Worm (Caenorhabditis elegans) whole organism, young adult: ENCODE measurements around the gene T27E4.7.

Source experiments
- B0261.1 ChIP-seq: sonication (generic microtip); optimal IDR thresholded peaks from 2 replicates; lab custom pipeline; 2016; ENCODE audit warnings: mild to moderate bottlenecking, missing genetic modification characterization, moderate library complexity, missing compliant biosample characterization
- B0336.3 ChIP-seq: fragments of 200-800 bp; sonication (Bioruptor generic); IDR thresholded peaks from 2 replicates; pipeline ENCODE4 v1.3.6; 2022; ENCODE audit warnings: missing genetic modification characterization, missing compliant biosample characterization
- F49E8.2 ChIP-seq: sonication (generic microtip); optimal IDR thresholded peaks from 3 replicates; lab custom pipeline; 2017; ENCODE audit warnings: missing genetic modification characterization, mild to moderate bottlenecking, missing compliant biosample characterization, antibody characterized with exemption, moderate library complexity; ENCODE audit not compliant: insufficient read depth
- F57A8.1 ChIP-seq: fragments of 200-800 bp; sonication (Bioruptor generic); optimal IDR thresholded peaks from 2 replicates; lab custom pipeline; 2018; ENCODE audit warnings: mild to moderate bottlenecking, missing genetic modification characterization, moderate library complexity, missing compliant biosample characterization
- K11D2.4 ChIP-seq: fragments of 200-800 bp; sonication (Bioruptor generic); IDR thresholded peaks from 2 replicates; pipeline ENCODE4 v1.3.6; 2022; ENCODE audit warnings: missing genetic modification reagents, missing genetic modification characterization, missing compliant biosample characterization
- T26A5.8 ChIP-seq: sonication (generic microtip); optimal IDR thresholded peaks from 2 replicates; lab custom pipeline; 2016; ENCODE audit warnings: missing genetic modification characterization, missing compliant biosample characterization
- Y53F4B.3 ChIP-seq: fragments of 200-800 bp; sonication (Bioruptor generic); IDR thresholded peaks from 2 replicates; pipeline ENCODE4 v1.3.6; 2022; ENCODE audit warnings: missing genetic modification reagents, missing genetic modification characterization, missing compliant biosample characterization
- ama-1 ChIP-seq, 3 experiments: fragments of 150-350 bp in 1 of 3; sonication (generic microtip) in 2 of 3; optimal IDR thresholded peaks; 2 replicates each; lab custom pipeline; 2014 to 2018; ENCODE audit warnings: missing biosample characterization in 2 of 3, missing genetic modification characterization in 2 of 3, missing genetic modification reagents in 2 of 3
- atf-7 ChIP-seq: sonication (generic microtip); optimal IDR thresholded peaks from 2 replicates; lab custom pipeline; 2017; ENCODE audit warnings: mild to moderate bottlenecking, missing genetic modification characterization, missing compliant biosample characterization
- athp-1 ChIP-seq: sonication (generic microtip); optimal IDR thresholded peaks from 2 replicates; lab custom pipeline; 2017; ENCODE audit warnings: mild to moderate bottlenecking, missing genetic modification characterization, missing compliant biosample characterization
- attf-3 ChIP-seq: fragments of 200-800 bp; sonication (Bioruptor generic); conservative IDR thresholded peaks from 2 replicates; pipeline ENCODE4 v1.3.6; 2022; ENCODE audit warnings: missing genetic modification reagents, missing genetic modification characterization, missing compliant biosample characterization
- ccch-3 ChIP-seq: fragments of 200-800 bp; sonication (Bioruptor generic); optimal IDR thresholded peaks from 2 replicates; lab custom pipeline; 2018; ENCODE audit warnings: mild to moderate bottlenecking, missing genetic modification characterization, missing compliant biosample characterization
- ceh-100 ChIP-seq: fragments of 200-800 bp; sonication (Bioruptor generic); IDR thresholded peaks from 2 replicates; pipeline ENCODE4 v1.3.6; 2022; ENCODE audit warnings: missing genetic modification reagents, missing genetic modification characterization, missing compliant biosample characterization
- chd-7 ChIP-seq: sonication (generic microtip); optimal IDR thresholded peaks from 2 replicates; lab custom pipeline; 2016; ENCODE audit warnings: mild to moderate bottlenecking, missing genetic modification characterization, moderate library complexity, missing compliant biosample characterization
- dpff-1 ChIP-seq: sonication (generic microtip); optimal IDR thresholded peaks from 2 replicates; lab custom pipeline; 2017; ENCODE audit warnings: mild to moderate bottlenecking, missing genetic modification characterization, missing compliant biosample characterization
- egl-18 ChIP-seq: fragments of 200-800 bp; sonication (Bioruptor generic); IDR thresholded peaks from 2 replicates; pipeline ENCODE4 v1.3.6; 2022; ENCODE audit warnings: missing genetic modification reagents, missing genetic modification characterization, missing compliant biosample characterization
- him-1 ChIP-seq: sonication (generic microtip); optimal IDR thresholded peaks from 2 replicates; lab custom pipeline; 2016; ENCODE audit warnings: missing genotype, missing genetic modification reagents, missing genetic modification characterization, missing compliant biosample characterization
- hlh-26 ChIP-seq: fragments of 200-800 bp; sonication (Bioruptor generic); conservative IDR thresholded peaks from 2 replicates; pipeline ENCODE4 v1.3.6; 2022; ENCODE audit warnings: missing genetic modification reagents, missing genetic modification characterization, missing compliant biosample characterization
- lin-40 ChIP-seq: sonication (generic microtip); optimal IDR thresholded peaks from 2 replicates; lab custom pipeline; 2016; ENCODE audit warnings: missing genetic modification characterization, mild to moderate bottlenecking, missing compliant biosample characterization, missing genotype, missing genetic modification reagents
- lsy-27 ChIP-seq: sonication (generic microtip); optimal IDR thresholded peaks from 2 replicates; lab custom pipeline; 2017; ENCODE audit warnings: missing genetic modification characterization, mild to moderate bottlenecking, missing compliant biosample characterization, antibody characterized with exemption, missing genotype, borderline replicate concordance; ENCODE audit not compliant: insufficient read depth
- madf-8 ChIP-seq: fragments of 200-800 bp; sonication (Bioruptor generic); conservative IDR thresholded peaks from 2 replicates; pipeline ENCODE4 v1.3.6; 2022; ENCODE audit warnings: missing genetic modification reagents, missing genetic modification characterization, missing compliant biosample characterization
- mcd-1 ChIP-seq: fragments of 200-800 bp; sonication (Bioruptor generic); IDR thresholded peaks from 2 replicates; pipeline ENCODE4 v1.3.6; 2022; ENCODE audit warnings: missing genetic modification reagents, missing genetic modification characterization, missing compliant biosample characterization
- nfya-1 ChIP-seq: sonication (generic microtip); optimal IDR thresholded peaks from 2 replicates; lab custom pipeline; 2017; ENCODE audit warnings: antibody characterized with exemption, missing compliant biosample characterization, missing genetic modification characterization, borderline replicate concordance; ENCODE audit not compliant: insufficient read depth
- nhr-80 ChIP-seq: sonication (generic microtip); optimal IDR thresholded peaks from 2 replicates; lab custom pipeline; 2016; ENCODE audit warnings: missing genetic modification characterization, missing compliant biosample characterization
- rcor-1 ChIP-seq: fragments of 200-800 bp; sonication (Bioruptor generic); IDR thresholded peaks from 2 replicates; pipeline ENCODE4 v1.3.6; 2022; ENCODE audit warnings: missing genetic modification reagents, missing genetic modification characterization, missing compliant biosample characterization
- rpc-1 ChIP-seq, 2 experiments: fragments of 150-350 bp in 1 of 2; sonication (generic microtip) in 1 of 2; optimal IDR thresholded peaks; 2 replicates each; lab custom pipeline; 2014 to 2018; ENCODE audit warnings: missing biosample characterization in 1 of 2, missing genetic modification characterization in 1 of 2, missing genetic modification reagents in 1 of 2, missing genotype in 1 of 2
- sea-2 ChIP-seq: fragments of 200-800 bp; sonication (Bioruptor generic); IDR thresholded peaks from 2 replicates; pipeline ENCODE4 v1.3.6; 2022; ENCODE audit warnings: missing genetic modification characterization, missing compliant biosample characterization
- snpc-3.4 ChIP-seq: sonication (generic microtip); optimal IDR thresholded peaks from 2 replicates; lab custom pipeline; 2017; ENCODE audit warnings: missing genetic modification characterization, mild to moderate bottlenecking, missing compliant biosample characterization, antibody characterized with exemption, moderate library complexity, missing genotype, missing genetic modification reagents
- sptf-2 ChIP-seq: fragments of 200-800 bp; sonication (Bioruptor generic); optimal IDR thresholded peaks from 2 replicates; lab custom pipeline; 2018; ENCODE audit warnings: mild to moderate bottlenecking, missing genetic modification characterization, missing compliant biosample characterization
- tbx-9 ChIP-seq: sonication (generic microtip); optimal IDR thresholded peaks from 2 replicates; lab custom pipeline; 2016; ENCODE audit warnings: borderline replicate concordance, missing genetic modification characterization, inconsistent platforms, missing compliant biosample characterization
- unc-130 ChIP-seq: sonication (generic microtip); optimal IDR thresholded peaks from 2 replicates; lab custom pipeline; 2016; ENCODE audit warnings: missing genetic modification reagents, missing genetic modification characterization, missing compliant biosample characterization
- unc-62 ChIP-seq: fragments of 150-350 bp; optimal IDR thresholded peaks from 2 replicates; lab custom pipeline; 2014; ENCODE audit warnings: missing biosample characterization, missing genetic modification reagents, missing genetic modification characterization
- zfh-2 ChIP-seq: fragments of 200-800 bp; sonication (Bioruptor generic); conservative IDR thresholded peaks from 2 replicates; pipeline ENCODE4 v1.3.6; 2022; ENCODE audit warnings: missing genetic modification reagents, missing genetic modification characterization, missing compliant biosample characterization
- ztf-22 ChIP-seq: fragments of 200-800 bp; sonication (Bioruptor generic); optimal IDR thresholded peaks from 2 replicates; lab custom pipeline; 2018; ENCODE audit warnings: mild to moderate bottlenecking, missing genetic modification characterization, moderate library complexity, missing compliant biosample characterization
- ztf-25 ChIP-seq: fragments of 200-800 bp; sonication (Bioruptor generic); IDR thresholded peaks from 2 replicates; pipeline ENCODE4 v1.3.6; 2022; ENCODE audit warnings: missing genetic modification reagents, missing genetic modification characterization, missing compliant biosample characterization

Gene T27E4.7

ce11 chrV:9053969-9054368, 22.2 kb downstream of the T27E4.7 start, which contains the start of gene C25E10.8:
Gene C25E10.8 (minus strand): TSS chrV:9054069.
- no peak for TF ChIP-seq egl-18
- no peak for TF ChIP-seq unc-62 (GFP tag; lab: Kevin White, UChicago)
- no peak for TF ChIP-seq F49E8.2 (tag; lab: Kevin White, UChicago)
- no peak for TF ChIP-seq F57A8.1
- TF ChIP-seq sea-2 (GFP tag; lab: Robert Waterston, UW): no peak
- TF ChIP-seq rpc-1 (optimal IDR thresholded peaks at IDR 0.05; lab: Kevin White, UChicago): no peak
- no peak for TF ChIP-seq rpc-1 (tag; optimal IDR thresholded peaks at IDR 0.05; lab: Kevin White, UChicago)

ce11 chrV:9053235-9053634, 22.9 kb downstream of the T27E4.7 start:
- TF ChIP-seq ztf-25 (no peak), dpff-1 (tag; lab: Kevin White, UChicago) (no peak), K11D2.4 (GFP tag; lab: Robert Waterston, UW) (no peak), athp-1 (tag; lab: Kevin White, UChicago) (no peak), B0336.3 (no peak), ceh-100 (GFP tag; lab: Robert Waterston, UW) (no peak), hlh-26 (GFP tag; lab: Robert Waterston, UW) (no peak), Y53F4B.3 (GFP tag; lab: Robert Waterston, UW) (no peak), attf-3 (no peak), zfh-2 (no peak), chd-7 (tag; lab: Kevin White, UChicago) (no peak), snpc-3.4 (tag; lab: Kevin White, UChicago) (no peak), unc-130 (GFP tag; lab: Kevin White, UChicago) (no peak), T26A5.8 (no peak), ztf-22 (GFP tag; lab: Kevin White, UChicago) (no peak), atf-7 (no peak), lin-40 (tag; lab: Kevin White, UChicago) (no peak), nhr-80 (tag; lab: Kevin White, UChicago) (no peak), madf-8 (GFP tag; lab: Robert Waterston, UW) (no peak)

ce11 chrV:9051100-9051499, 25.0 kb downstream of the T27E4.7 start, which contains the start of gene C25E10.7:
Gene C25E10.7 (minus strand): TSS chrV:9051200.
- no peak for TF ChIP-seq hlh-26 (GFP tag; lab: Robert Waterston, UW)
- no peak for TF ChIP-seq egl-18
- no peak for TF ChIP-seq ccch-3 (GFP tag; lab: Kevin White, UChicago)
- TF ChIP-seq tbx-9 (tag; lab: Kevin White, UChicago): no peak
- TF ChIP-seq lsy-27: no peak

ce11 chrV:9049271-9049670, 26.9 kb downstream of the T27E4.7 start:
- no peak for TF ChIP-seq rcor-1
- TF ChIP-seq mcd-1 (GFP tag; lab: Robert Waterston, UW): no peak
- TF ChIP-seq B0261.1 (tag; lab: Kevin White, UChicago): no peak
- TF ChIP-seq nfya-1 (tag; lab: Kevin White, UChicago): no peak
- no peak for TF ChIP-seq him-1 (tag; lab: Kevin White, UChicago)
- no peak for TF ChIP-seq ama-1 (optimal IDR thresholded peaks at IDR 0.05; lab: Kevin White, UChicago)
- no peak for TF ChIP-seq ama-1 (GFP tag; optimal IDR thresholded peaks at IDR 0.05; lab: Kevin White, UChicago)
- TF ChIP-seq sptf-2 (GFP tag; lab: Kevin White, UChicago): no peak
- TF ChIP-seq, all 124 proteins: peak for 0
